Worm (Caenorhabditis elegans): ENCODE data around the gene cnep-1.

- TF ChIP-seq him-1 (tag; optimal IDR thresholded peaks at IDR 0.05) (peak; percentile 72), dao-5 (tag; optimal IDR thresholded peaks at IDR 0.05) (no peak)
Measured at ce11 chrII:7326997-7327396, 16.8 kb downstream of the cnep-1 start.

Measured in whole organism, L4/young adult.